Fruit fly (Drosophila melanogaster): ENCODE results near the gene Pgam5.
A peak's percentile ranks its signal among the peaks of the same experiment; 100 is the strongest.

Pgam5 gene

DNA sequence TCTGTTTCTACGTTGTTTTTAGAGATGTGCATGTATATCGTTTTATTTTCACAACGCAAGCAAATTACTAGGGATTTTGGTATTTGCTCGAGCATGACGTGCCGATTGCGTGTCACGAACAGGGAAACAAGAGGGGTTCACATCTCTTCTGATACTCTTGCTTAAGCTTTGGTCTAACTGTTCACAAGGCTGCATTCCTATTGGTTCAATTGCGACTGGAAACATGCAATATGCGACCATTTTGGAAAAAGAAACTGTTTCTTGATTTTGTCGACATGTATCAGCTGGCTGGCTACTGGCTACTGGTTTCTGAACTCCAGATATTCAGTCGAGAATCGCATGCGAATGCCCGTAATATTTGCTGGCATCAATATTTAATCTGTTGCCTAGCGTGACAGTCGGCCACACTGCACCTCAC, 6.8 kb upstream of the Pgam5 start, which contains the start of gene Coa8 (continued):
- TF ChIP-seq sv (GFP tag; optimal IDR thresholded peaks at IDR 0.05) (no peak), pan (optimal IDR thresholded peaks at IDR 0.05) (no peak), N (GFP tag; optimal IDR thresholded peaks at IDR 0.05) (no peak)

DNA sequence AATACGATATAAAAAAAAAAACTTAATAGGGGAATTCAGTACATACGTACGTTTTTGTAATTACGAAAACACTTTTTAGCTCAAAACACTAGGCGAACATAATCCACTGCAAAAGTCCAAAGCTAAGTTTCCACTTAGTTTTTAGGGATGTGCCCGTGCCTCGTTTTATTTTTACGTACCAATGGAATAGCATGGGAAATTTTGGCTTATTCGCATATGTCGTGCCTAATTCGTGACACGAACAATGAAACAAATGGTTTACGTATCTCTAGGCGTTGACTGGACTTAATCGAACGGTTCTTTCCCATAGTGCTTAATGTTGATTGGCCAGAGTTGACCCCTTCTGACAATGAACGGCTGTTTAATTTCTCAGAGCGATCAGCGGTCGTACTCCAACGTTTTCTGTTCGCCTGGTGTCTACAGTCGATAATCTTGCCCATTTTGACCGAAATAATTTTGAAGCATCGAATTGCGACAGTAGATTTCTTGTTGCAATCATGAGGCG, 6.3 kb upstream of the Pgam5 start, which contains the start of gene CG14818:
CG14818 (minus strand) TSS at position 169 of the 505 bp plus-strand sequence.
- TF ChIP-seq lola (GFP tag; optimal IDR thresholded peaks at IDR 0.05) (no peak), Vsx2 (GFP tag; optimal IDR thresholded peaks at IDR 0.05; ENCODE audit: partially characterized antibody) (no peak), psq (GFP tag; optimal IDR thresholded peaks at IDR 0.05) (peak; percentile 15), foxo (GFP tag; optimal IDR thresholded peaks at IDR 0.05) (peak in 1 of 2 experiments; percentile 67), ey (GFP tag; optimal IDR thresholded peaks at IDR 0.05) (peak; percentile 59), GATAd (GFP tag; optimal IDR thresholded peaks at IDR 0.05) (no peak), brk (GFP tag; optimal IDR thresholded peaks at IDR 0.05) (no peak), N (GFP tag; optimal IDR thresholded peaks at IDR 0.05) (no peak), rgr (GFP tag; optimal IDR thresholded peaks at IDR 0.05) (peak; percentile 66), Abd-B (GFP tag; optimal IDR thresholded peaks at IDR 0.05) (no peak), Dif (GFP tag; optimal IDR thresholded peaks at IDR 0.05; ENCODE audit: partially characterized antibody) (no peak), Hr83 (GFP tag; optimal IDR thresholded peaks at IDR 0.05; ENCODE audit: poor library complexity, severe bottlenecking) (no peak), Sp1 (GFP tag; optimal IDR thresholded peaks at IDR 0.05) (peak; percentile 56), jim (GFP tag; optimal IDR thresholded peaks at IDR 0.05) (no peak), usp (GFP tag; optimal IDR thresholded peaks at IDR 0.05) (no peak), Rel (GFP tag; optimal IDR thresholded peaks at IDR 0.05) (no peak), Rel (tag; optimal IDR thresholded peaks at IDR 0.05) (peak; percentile 58), pan (optimal IDR thresholded peaks at IDR 0.05) (no peak), Jra (GFP tag; optimal IDR thresholded peaks at IDR 0.05) (no peak), Dfd (GFP tag; optimal IDR thresholded peaks at IDR 0.05) (no peak), woc (GFP tag; optimal IDR thresholded peaks at IDR 0.05) (no peak), CrebA (GFP tag; optimal IDR thresholded peaks at IDR 0.05; ENCODE audit: borderline replicate concordance) (no peak), h (GFP tag; optimal IDR thresholded peaks at IDR 0.05) (peak; percentile 66), tai (GFP tag; optimal IDR thresholded peaks at IDR 0.05) (no peak), CG9705 (GFP tag; optimal IDR thresholded peaks at IDR 0.05) (peak; percentile 45), sv (GFP tag; optimal IDR thresholded peaks at IDR 0.05) (peak; percentile 47), HLH106 (tag; optimal IDR thresholded peaks at IDR 0.05) (peak; percentile 61), sage (GFP tag; optimal IDR thresholded peaks at IDR 0.05) (no peak), dmrt93B (GFP tag; optimal IDR thresholded peaks at IDR 0.05) (no peak), Hr78 (GFP tag; optimal IDR thresholded peaks at IDR 0.05) (no peak), Hnf4 (GFP tag; optimal IDR thresholded peaks at IDR 0.05) (no peak), Mio (GFP tag; optimal IDR thresholded peaks at IDR 0.05) (no peak), dsf (GFP tag; optimal IDR thresholded peaks at IDR 0.05; ENCODE audit: borderline replicate concordance) (no peak), br (GFP tag; optimal IDR thresholded peaks at IDR 0.05) (peak; percentile 30), Myc (optimal IDR thresholded peaks at IDR 0.05) (no peak), fru (GFP tag; optimal IDR thresholded peaks at IDR 0.05) (peak; percentile 46), CG32264 (GFP tag; optimal IDR thresholded peaks at IDR 0.05) (no peak), dl (GFP tag; optimal IDR thresholded peaks at IDR 0.05; ENCODE audit: insufficient read depth in 1 of 2, partially characterized antibody in 2 of 2) (no peak), OdsH (GFP tag; optimal IDR thresholded peaks at IDR 0.05) (peak; percentile 14)

DNA sequence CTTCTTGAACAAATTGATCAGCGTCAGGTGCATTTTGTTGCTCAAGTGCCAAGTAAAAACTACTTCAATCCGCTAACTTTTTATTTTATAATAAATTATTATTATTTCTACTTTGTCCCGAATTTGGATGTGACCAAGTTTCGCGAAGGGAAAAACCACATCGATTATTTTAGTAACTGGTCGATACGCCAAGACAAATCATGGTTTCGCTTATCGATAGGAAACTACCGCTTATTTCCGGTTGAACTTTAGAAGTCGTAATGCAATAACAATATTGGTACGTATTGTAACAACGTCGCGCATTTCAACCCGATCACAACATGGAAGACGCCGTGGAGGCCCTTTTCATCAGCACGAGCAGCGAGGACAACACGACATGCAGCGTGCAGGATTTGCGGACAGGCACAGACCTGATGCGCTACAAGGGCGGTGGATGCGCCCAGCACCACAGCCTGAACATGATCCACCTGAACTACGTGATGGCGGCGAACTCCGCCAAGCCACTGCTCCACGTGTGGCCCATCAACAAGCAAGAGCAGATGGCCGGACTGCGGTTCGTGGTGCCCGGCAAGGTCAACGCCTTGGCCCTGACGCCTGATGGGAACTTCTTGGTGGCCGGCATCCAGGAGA, 3.9 kb upstream of the Pgam5 start, which contains the start of the genes CG14817 and CG14805:
CG14817 (minus strand) TSS at position 164 of the 630 bp plus-strand sequence.
CG14805 (plus strand) TSS at position 211 of the 630 bp plus-strand sequence.
- TF ChIP-seq ey (GFP tag; optimal IDR thresholded peaks at IDR 0.05) (no peak), GATAd (GFP tag; optimal IDR thresholded peaks at IDR 0.05) (no peak), sage (GFP tag; optimal IDR thresholded peaks at IDR 0.05) (no peak), jim (GFP tag; optimal IDR thresholded peaks at IDR 0.05) (no peak), Abd-B (GFP tag; optimal IDR thresholded peaks at IDR 0.05) (no peak), Rel (GFP tag; optimal IDR thresholded peaks at IDR 0.05) (peak; percentile 23), Rel (tag; optimal IDR thresholded peaks at IDR 0.05) (peak; percentile 62), Hnf4 (GFP tag; optimal IDR thresholded peaks at IDR 0.05) (no peak), Dfd (GFP tag; optimal IDR thresholded peaks at IDR 0.05) (no peak), Myc (optimal IDR thresholded peaks at IDR 0.05) (no peak), rgr (GFP tag; optimal IDR thresholded peaks at IDR 0.05) (peak; percentile 82), dsf (GFP tag; optimal IDR thresholded peaks at IDR 0.05; ENCODE audit: borderline replicate concordance) (no peak), usp (GFP tag; optimal IDR thresholded peaks at IDR 0.05) (no peak), CrebA (GFP tag; optimal IDR thresholded peaks at IDR 0.05; ENCODE audit: borderline replicate concordance) (no peak), lola (GFP tag; optimal IDR thresholded peaks at IDR 0.05) (no peak), CG32264 (GFP tag; optimal IDR thresholded peaks at IDR 0.05) (no peak), brk (GFP tag; optimal IDR thresholded peaks at IDR 0.05) (no peak), Jra (GFP tag; optimal IDR thresholded peaks at IDR 0.05) (no peak), CG9705 (GFP tag; optimal IDR thresholded peaks at IDR 0.05) (peak; percentile 66), Sp1 (GFP tag; optimal IDR thresholded peaks at IDR 0.05) (peak; percentile 82), dmrt93B (GFP tag; optimal IDR thresholded peaks at IDR 0.05) (no peak), N (GFP tag; optimal IDR thresholded peaks at IDR 0.05) (no peak), psq (GFP tag; optimal IDR thresholded peaks at IDR 0.05) (no peak), woc (GFP tag; optimal IDR thresholded peaks at IDR 0.05) (no peak), OdsH (GFP tag; optimal IDR thresholded peaks at IDR 0.05) (peak; percentile 55), h (GFP tag; optimal IDR thresholded peaks at IDR 0.05) (no peak), Hr83 (GFP tag; optimal IDR thresholded peaks at IDR 0.05; ENCODE audit: poor library complexity, severe bottlenecking) (peak; percentile 15), Dif (GFP tag; optimal IDR thresholded peaks at IDR 0.05; ENCODE audit: partially characterized antibody) (no peak), Mio (GFP tag; optimal IDR thresholded peaks at IDR 0.05) (no peak), pan (optimal IDR thresholded peaks at IDR 0.05) (no peak), Hr78 (GFP tag; optimal IDR thresholded peaks at IDR 0.05) (no peak), foxo (GFP tag; optimal IDR thresholded peaks at IDR 0.05) (peak in 1 of 2 experiments; percentile 39), HLH106 (tag; optimal IDR thresholded peaks at IDR 0.05) (peak; percentile 61), tai (GFP tag; optimal IDR thresholded peaks at IDR 0.05) (no peak), dl (GFP tag; optimal IDR thresholded peaks at IDR 0.05; ENCODE audit: insufficient read depth in 1 of 2, partially characterized antibody in 2 of 2) (no peak)
